Worm (Caenorhabditis elegans) whole organism, mixed stage, embryonic: ENCODE measurements around the gene scl-9.

Experiments used
- bed-3 ChIP-seq: fragments of 200-800 bp; sonication (Bioruptor generic); optimal IDR thresholded peaks from 3 replicates; lab custom pipeline; 2018; ENCODE audit warnings: mild to moderate bottlenecking, missing genetic modification characterization, moderate library complexity, missing compliant biosample characterization
- blmp-1 ChIP-seq: fragments of 150-350 bp; optimal IDR thresholded peaks from 2 replicates; lab custom pipeline; 2014; ENCODE audit warnings: missing biosample characterization, missing genetic modification characterization
- ceh-39 ChIP-seq: fragments of 150-350 bp; optimal IDR thresholded peaks from 2 replicates; lab custom pipeline; 2014; ENCODE audit warnings: missing biosample characterization, missing genetic modification characterization
- ceh-43 ChIP-seq: fragments of 200-800 bp; sonication (Bioruptor generic); optimal IDR thresholded peaks from 2 replicates; lab custom pipeline; 2018; ENCODE audit warnings: mild to moderate bottlenecking, missing genetic modification characterization, moderate library complexity, missing compliant biosample characterization
- ceh-83 ChIP-seq: fragments of 200-800 bp; sonication (Bioruptor generic); optimal IDR thresholded peaks from 2 replicates; lab custom pipeline; 2018; ENCODE audit warnings: mild to moderate bottlenecking, missing genetic modification characterization, missing compliant biosample characterization
- ces-1 ChIP-seq: fragments of 150-350 bp; optimal IDR thresholded peaks from 2 replicates; lab custom pipeline; 2014; ENCODE audit warnings: missing biosample characterization, missing genetic modification reagents, missing genetic modification characterization
- cnd-1 ChIP-seq: fragments of 200-800 bp; sonication (Bioruptor generic); optimal IDR thresholded peaks from 2 replicates; lab custom pipeline; 2018; ENCODE audit warnings: mild to moderate bottlenecking, missing genetic modification characterization, missing compliant biosample characterization
- drap-1 ChIP-seq: fragments of 200-800 bp; sonication (Bioruptor generic); optimal IDR thresholded peaks from 3 replicates; lab custom pipeline; 2018; ENCODE audit warnings: mild to moderate bottlenecking, missing genetic modification characterization, missing compliant biosample characterization
- elt-1 ChIP-seq: sonication (generic microtip); optimal IDR thresholded peaks from 2 replicates; lab custom pipeline; 2017; ENCODE audit warnings: missing genetic modification characterization, mild to moderate bottlenecking, missing compliant biosample characterization, antibody characterized with exemption, moderate library complexity, borderline replicate concordance; ENCODE audit not compliant: insufficient read depth
- elt-3 ChIP-seq: fragments of 150-350 bp; optimal IDR thresholded peaks from 2 replicates; lab custom pipeline; 2014; ENCODE audit warnings: missing biosample characterization, missing genetic modification characterization
- flh-1 ChIP-seq: fragments of 200-800 bp; sonication (Bioruptor generic); optimal IDR thresholded peaks from 2 replicates; lab custom pipeline; 2018; ENCODE audit warnings: mild to moderate bottlenecking, missing genetic modification characterization, moderate library complexity, missing compliant biosample characterization
- ham-2 ChIP-seq: fragments of 200-800 bp; sonication (Bioruptor generic); optimal IDR thresholded peaks from 2 replicates; lab custom pipeline; 2018; ENCODE audit warnings: mild to moderate bottlenecking, missing genetic modification characterization, missing compliant biosample characterization
- hlh-1 ChIP-seq: fragments of 150-350 bp; optimal IDR thresholded peaks from 2 replicates; lab custom pipeline; 2014; ENCODE audit warnings: missing biosample characterization, missing genetic modification reagents, missing genetic modification characterization
- lin-32 ChIP-seq: fragments of 200-800 bp; sonication (Bioruptor generic); optimal IDR thresholded peaks from 2 replicates; lab custom pipeline; 2018; ENCODE audit warnings: mild to moderate bottlenecking, missing genetic modification characterization, missing compliant biosample characterization
- lsy-2 ChIP-seq: fragments of 150-350 bp; optimal IDR thresholded peaks from 2 replicates; lab custom pipeline; 2014; ENCODE audit warnings: missing biosample characterization, missing genetic modification characterization
- mab-5 ChIP-seq: fragments of 150-350 bp; optimal IDR thresholded peaks from 2 replicates; lab custom pipeline; 2014; ENCODE audit warnings: missing biosample characterization, missing genetic modification characterization
- mep-1 ChIP-seq: fragments of 150-350 bp; optimal IDR thresholded peaks from 2 replicates; lab custom pipeline; 2017; ENCODE audit warnings: missing biosample characterization, missing genetic modification reagents, missing genetic modification characterization, inconsistent platforms
- mls-2 ChIP-seq: sonication (generic microtip); optimal IDR thresholded peaks from 2 replicates; lab custom pipeline; 2016; ENCODE audit warnings: mild to moderate bottlenecking, missing genetic modification characterization, moderate library complexity, missing compliant biosample characterization
- nhr-2 ChIP-seq: fragments of 150-350 bp; optimal IDR thresholded peaks from 2 replicates; lab custom pipeline; 2014; ENCODE audit warnings: missing biosample characterization, missing genetic modification characterization
- nhr-237 ChIP-seq: fragments of 150-350 bp; optimal IDR thresholded peaks from 2 replicates; lab custom pipeline; 2014; ENCODE audit warnings: missing biosample characterization, missing genetic modification characterization
- nhr-28 ChIP-seq: fragments of 150-350 bp; optimal IDR thresholded peaks from 2 replicates; lab custom pipeline; 2014; ENCODE audit warnings: missing biosample characterization, missing genetic modification characterization
- pha-4 ChIP-seq: fragments of 150-350 bp; optimal IDR thresholded peaks from 2 replicates; lab custom pipeline; 2018; ENCODE audit warnings: missing biosample characterization, missing genetic modification reagents, missing genetic modification characterization
- sem-2 ChIP-seq: fragments of 200-800 bp; sonication (Bioruptor generic); optimal IDR thresholded peaks from 2 replicates; lab custom pipeline; 2018; ENCODE audit warnings: mild to moderate bottlenecking, missing genetic modification characterization, missing compliant biosample characterization
- snpc-4 ChIP-seq: fragments of 150-350 bp; optimal IDR thresholded peaks from 2 replicates; lab custom pipeline; 2014; ENCODE audit warnings: missing biosample characterization, missing genetic modification characterization
- sptf-1 ChIP-seq: sonication (generic microtip); optimal IDR thresholded peaks from 2 replicates; lab custom pipeline; 2017; ENCODE audit warnings: mild to moderate bottlenecking, missing genetic modification characterization, moderate library complexity, missing compliant biosample characterization
- tbx-8 ChIP-seq: fragments of 200-800 bp; sonication (Bioruptor generic); optimal IDR thresholded peaks from 2 replicates; lab custom pipeline; 2018; ENCODE audit warnings: mild to moderate bottlenecking, missing genetic modification characterization, moderate library complexity, missing compliant biosample characterization
- unc-39 ChIP-seq: fragments of 150-350 bp; optimal IDR thresholded peaks from 2 replicates; lab custom pipeline; 2014; ENCODE audit warnings: missing biosample characterization, missing genetic modification characterization
- unc-62 ChIP-seq: fragments of 150-350 bp; optimal IDR thresholded peaks from 2 replicates; lab custom pipeline; 2014; ENCODE audit warnings: missing biosample characterization, missing genetic modification reagents, missing genetic modification characterization
- zip-8 ChIP-seq: fragments of 150-350 bp; optimal IDR thresholded peaks from 2 replicates; lab custom pipeline; 2014; ENCODE audit warnings: missing biosample characterization, missing genetic modification characterization

Gene scl-9

ce11 chrIV:13030467-13031299 is 16.3 kb upstream of the scl-9 start:
- TF ChIP-seq blmp-1 (no peak), hlh-1 (tag; lab: Kevin White, UChicago) (peak; percentile 64), snpc-4 (tag; lab: Kevin White, UChicago) (no peak), cnd-1 (tag; lab: Kevin White, UChicago) (peak; percentile 56), sem-2 (GFP tag; lab: Kevin White, UChicago) (peak; percentile 4), nhr-237 (tag; lab: Kevin White, UChicago) (no peak)

ce11 chrIV:13032153-13032552 is 14.8 kb upstream of the scl-9 start:
- no peak for TF ChIP-seq drap-1
- TF ChIP-seq blmp-1 = no peak
- no peak for TF ChIP-seq ham-2 (GFP tag; lab: Kevin White, UChicago)
- no peak for TF ChIP-seq zip-8
- no peak for TF ChIP-seq sem-2 (GFP tag; lab: Kevin White, UChicago)
- no peak for TF ChIP-seq mls-2 (tag; lab: Kevin White, UChicago)
- no peak for TF ChIP-seq elt-1 (tag; lab: Kevin White, UChicago)
- no peak for TF ChIP-seq nhr-237 (tag; lab: Kevin White, UChicago)
- TF ChIP-seq mep-1 (tag; lab: Kevin White, UChicago) = no peak
- no peak for TF ChIP-seq mab-5 (tag; lab: Kevin White, UChicago)
- no peak for TF ChIP-seq ceh-83 (GFP tag; lab: Kevin White, UChicago)
- TF ChIP-seq snpc-4 (tag; lab: Kevin White, UChicago) = no peak
- TF ChIP-seq pha-4 = no peak
- TF ChIP-seq lsy-2 (tag; lab: Kevin White, UChicago) = no peak
- TF ChIP-seq nhr-2 (tag; lab: Kevin White, UChicago) = no peak
- no peak for TF ChIP-seq elt-3 (tag; lab: Kevin White, UChicago)
- no peak for TF ChIP-seq unc-39 (tag; lab: Kevin White, UChicago)
- TF ChIP-seq ceh-43 (GFP tag; lab: Kevin White, UChicago) = no peak
- TF ChIP-seq lin-32 (GFP tag; lab: Kevin White, UChicago) = no peak
- no peak for TF ChIP-seq bed-3 (GFP tag; lab: Kevin White, UChicago)

ce11 chrIV:13033516-13033915 is 13.4 kb upstream of the scl-9 start:
- peak; percentile 12 for TF ChIP-seq lin-32 (GFP tag; lab: Kevin White, UChicago)
- no peak for TF ChIP-seq unc-39 (tag; lab: Kevin White, UChicago)

ce11 chrIV:13035302-13035701 is 11.6 kb upstream of the scl-9 start:
- no peak for TF ChIP-seq unc-39 (tag; lab: Kevin White, UChicago)
- no peak for TF ChIP-seq nhr-237 (tag; lab: Kevin White, UChicago)
- TF ChIP-seq mab-5 (tag; lab: Kevin White, UChicago) = no peak
- no peak for TF ChIP-seq lin-32 (GFP tag; lab: Kevin White, UChicago)
- no peak for TF ChIP-seq mls-2 (tag; lab: Kevin White, UChicago)
- TF ChIP-seq tbx-8 (GFP tag; lab: Kevin White, UChicago) = no peak
- TF ChIP-seq nhr-2 (tag; lab: Kevin White, UChicago) = no peak
- TF ChIP-seq snpc-4 (tag; lab: Kevin White, UChicago) = no peak
- TF ChIP-seq zip-8 = no peak
- no peak for TF ChIP-seq ceh-43 (GFP tag; lab: Kevin White, UChicago)
- no peak for TF ChIP-seq elt-1 (tag; lab: Kevin White, UChicago)
- no peak for TF ChIP-seq elt-3 (tag; lab: Kevin White, UChicago)

ce11 chrIV:13036835-13037234 is 10.1 kb upstream of the scl-9 start:
- TF ChIP-seq nhr-28 (tag; lab: Kevin White, UChicago) = no peak
- TF ChIP-seq drap-1 = no peak
- no peak for TF ChIP-seq elt-3 (tag; lab: Kevin White, UChicago)
- peak; percentile 92 for TF ChIP-seq elt-1 (tag; lab: Kevin White, UChicago)
- peak; percentile 33 for TF ChIP-seq unc-62 (GFP tag; lab: Kevin White, UChicago)
- peak; percentile 7 for TF ChIP-seq ceh-83 (GFP tag; lab: Kevin White, UChicago)
- TF ChIP-seq flh-1 (GFP tag; lab: Kevin White, UChicago) = no peak
- TF ChIP-seq pha-4 = no peak
- TF ChIP-seq nhr-237 (tag; lab: Kevin White, UChicago) = no peak
- peak; percentile 12 for TF ChIP-seq ces-1 (GFP tag; lab: Kevin White, UChicago)
- no peak for TF ChIP-seq ceh-43 (GFP tag; lab: Kevin White, UChicago)
- no peak for TF ChIP-seq lin-32 (GFP tag; lab: Kevin White, UChicago)
- no peak for TF ChIP-seq ceh-39 (tag; lab: Kevin White, UChicago)
- no peak for TF ChIP-seq sptf-1
- no peak for TF ChIP-seq mab-5 (tag; lab: Kevin White, UChicago)
- no peak for TF ChIP-seq tbx-8 (GFP tag; lab: Kevin White, UChicago)
- TF ChIP-seq bed-3 (GFP tag; lab: Kevin White, UChicago) = no peak
- TF ChIP-seq, all 35 proteins: peak for 4
